Fruit fly (Drosophila melanogaster) whole organism, wandering third instar larva: ENCODE data around the gene CG11438.

Experiments used
- Abd-B ChIP-seq: fragments of >200 bp; optimal IDR thresholded peaks from 2 replicates; lab custom pipeline; 2017; ENCODE audit warnings: missing biosample characterization, missing genetic modification characterization
- CG32264 ChIP-seq: fragments of 200-800 bp; sonication (Bioruptor generic); optimal IDR thresholded peaks from 2 replicates; lab custom pipeline; 2016; ENCODE audit warnings: missing biosample characterization, missing genetic modification characterization
- CG9705 ChIP-seq: fragments of 200-800 bp; sonication (Bioruptor generic); optimal IDR thresholded peaks from 2 replicates; lab custom pipeline; 2018; ENCODE audit warnings: missing biosample characterization, mild to moderate bottlenecking, missing genetic modification characterization
- CrebA ChIP-seq: fragments of 200-800 bp; sonication (Bioruptor generic); optimal IDR thresholded peaks from 2 replicates; lab custom pipeline; 2016; ENCODE audit warnings: missing biosample characterization, mild to moderate bottlenecking, missing genetic modification characterization, borderline replicate concordance
- Dfd ChIP-seq: fragments of >200 bp; optimal IDR thresholded peaks from 2 replicates; lab custom pipeline; 2017; ENCODE audit warnings: missing biosample characterization, missing genetic modification characterization
- Dif ChIP-seq: fragments of 200-275, 200-300 bp; sonication (Bioruptor generic); optimal IDR thresholded peaks from 2 replicates; lab custom pipeline; 2018; ENCODE audit warnings: missing biosample characterization, missing genetic modification characterization; ENCODE audit not compliant: partially characterized antibody
- GATAd ChIP-seq: sonication (Bioruptor generic); optimal IDR thresholded peaks from 2 replicates; lab custom pipeline; 2016; ENCODE audit warnings: missing biosample characterization, missing genetic modification characterization
- HLH106 ChIP-seq: fragments of 200-800 bp; optimal IDR thresholded peaks from 3 replicates; lab custom pipeline; 2019; ENCODE audit warnings: missing biosample characterization, mild to moderate bottlenecking, missing genetic modification characterization, moderate library complexity
- Hr78 ChIP-seq: fragments of >200 bp; optimal IDR thresholded peaks from 2 replicates; lab custom pipeline; 2017; ENCODE audit warnings: missing biosample characterization, missing genetic modification characterization
- Jra ChIP-seq: sonication (Bioruptor generic); optimal IDR thresholded peaks from 2 replicates; lab custom pipeline; 2016; ENCODE audit warnings: missing biosample characterization, missing genetic modification characterization
- Mio ChIP-seq: sonication (Bioruptor generic); optimal IDR thresholded peaks from 2 replicates; lab custom pipeline; 2016; ENCODE audit warnings: missing biosample characterization, missing genetic modification characterization
- Myc ChIP-seq: fragments of >200 bp; optimal IDR thresholded peaks from 2 replicates; lab custom pipeline; 2017
- N ChIP-seq: fragments of >200 bp; optimal IDR thresholded peaks from 2 replicates; lab custom pipeline; 2018; ENCODE audit warnings: missing biosample characterization, missing external identifiers, missing genetic modification characterization
- OdsH ChIP-seq: fragments of 200-800 bp; sonication (Bioruptor generic); optimal IDR thresholded peaks from 2 replicates; lab custom pipeline; 2016; ENCODE audit warnings: missing biosample characterization, mild to moderate bottlenecking, missing genetic modification characterization
- Rel ChIP-seq, 2 experiments: fragments of 200-800 bp; sonication (Bioruptor generic) in 1 of 2; optimal IDR thresholded peaks; 2 replicates in 1 of 2; 3 replicates in 1 of 2; lab custom pipeline; 2016 to 2019; ENCODE audit warnings: mild to moderate bottlenecking in 2 of 2, missing biosample characterization in 2 of 2, missing genetic modification characterization in 2 of 2, moderate library complexity in 1 of 2
- Sp1 ChIP-seq: fragments of 200-800 bp; sonication (Bioruptor generic); optimal IDR thresholded peaks from 3 replicates; lab custom pipeline; 2019; ENCODE audit warnings: missing biosample characterization, mild to moderate bottlenecking, missing genetic modification characterization, moderate library complexity
- brk ChIP-seq: fragments of 200-800 bp; sonication (Bioruptor generic); optimal IDR thresholded peaks from 2 replicates; lab custom pipeline; 2016; ENCODE audit warnings: missing biosample characterization, mild to moderate bottlenecking, missing genetic modification characterization
- dl ChIP-seq, 2 experiments: fragments of 175-275, 200-275 bp in 1 of 2; fragments of 200-275 bp in 1 of 2; sonication (Bioruptor generic); optimal IDR thresholded peaks; lab custom pipeline; 2018; ENCODE audit warnings: mild to moderate bottlenecking in 2 of 2, missing biosample characterization in 2 of 2, missing genetic modification characterization in 2 of 2, moderate library complexity in 2 of 2; ENCODE audit not compliant: partially characterized antibody in 2 of 2, insufficient read depth in 1 of 2
- dsf ChIP-seq: sonication (Bioruptor generic); optimal IDR thresholded peaks from 2 replicates; lab custom pipeline; 2016; ENCODE audit warnings: missing biosample characterization, missing genetic modification characterization, borderline replicate concordance
- ey ChIP-seq: fragments of 200-800 bp; sonication (Bioruptor generic); optimal IDR thresholded peaks from 2 replicates; lab custom pipeline; 2016; ENCODE audit warnings: missing biosample characterization, missing genetic modification characterization
- foxo ChIP-seq, 2 experiments: fragments of 200-800 bp; sonication (Bioruptor generic); optimal IDR thresholded peaks; 2 replicates in 1 of 2; 3 replicates in 1 of 2; lab custom pipeline; 2016 to 2017; ENCODE audit warnings: missing biosample characterization in 2 of 2, missing genetic modification characterization in 2 of 2
- fru ChIP-seq: fragments of 200-800 bp; sonication (Bioruptor generic); optimal IDR thresholded peaks from 3 replicates; lab custom pipeline; 2016; ENCODE audit warnings: missing biosample characterization, mild to moderate bottlenecking, missing genetic modification characterization
- h ChIP-seq: fragments of 200-800 bp; sonication (Bioruptor generic); optimal IDR thresholded peaks from 3 replicates; lab custom pipeline; 2016; ENCODE audit warnings: missing biosample characterization, mild to moderate bottlenecking, missing genetic modification characterization
- jim ChIP-seq: fragments of 175-275, 200-325 bp; sonication (Bioruptor generic); optimal IDR thresholded peaks from 2 replicates; lab custom pipeline; 2016; ENCODE audit warnings: missing biosample characterization, mild to moderate bottlenecking, missing genetic modification characterization
- lola ChIP-seq: fragments of >200 bp; optimal IDR thresholded peaks from 2 replicates; lab custom pipeline; 2017; ENCODE audit warnings: missing biosample characterization, missing genetic modification characterization
- pan ChIP-seq: fragments of >200 bp; optimal IDR thresholded peaks from 2 replicates; lab custom pipeline; 2017
- rgr ChIP-seq: fragments of 200-800 bp; sonication (Bioruptor generic); optimal IDR thresholded peaks from 3 replicates; lab custom pipeline; 2016; ENCODE audit warnings: missing biosample characterization, mild to moderate bottlenecking, missing genetic modification characterization
- sv ChIP-seq: fragments of 200-800 bp; sonication (Bioruptor generic); optimal IDR thresholded peaks from 3 replicates; lab custom pipeline; 2016; ENCODE audit warnings: missing biosample characterization, missing genetic modification characterization
- tai ChIP-seq: sonication (Bioruptor generic); optimal IDR thresholded peaks from 2 replicates; lab custom pipeline; 2016; ENCODE audit warnings: missing biosample characterization, missing genetic modification characterization
- usp ChIP-seq: fragments of >200 bp; optimal IDR thresholded peaks from 2 replicates; lab custom pipeline; 2017; ENCODE audit warnings: missing biosample characterization, missing genetic modification characterization

CG11438 gene

dm6 chr3L:22501300-22501699, 35.9 kb downstream of the CG11438 start, which contains the start of gene CG43312:
CG43312 (plus strand) TSS chr3L:22501600.
- TF ChIP-seq dsf (GFP tag; lab: Kevin White, UChicago) = no peak
- no peak for TF ChIP-seq OdsH (GFP tag; lab: Kevin White, UChicago)
- TF ChIP-seq Sp1 (GFP tag; lab: Kevin White, UChicago) = no peak
- TF ChIP-seq usp = no peak
- TF ChIP-seq Jra (GFP tag; lab: Kevin White, UChicago) = no peak
- TF ChIP-seq sv = no peak
- no peak for TF ChIP-seq CG32264
- TF ChIP-seq Rel (GFP tag; optimal IDR thresholded peaks at IDR 0.05; lab: Kevin White, UChicago) = no peak
- TF ChIP-seq Rel (tag; optimal IDR thresholded peaks at IDR 0.05; lab: Kevin White, UChicago) = no peak
- TF ChIP-seq foxo (GFP tag; optimal IDR thresholded peaks at IDR 0.05; lab: Kevin White, UChicago) = no peak
- no peak for TF ChIP-seq Abd-B
- no peak for TF ChIP-seq CG9705 (GFP tag; lab: Kevin White, UChicago)
- no peak for TF ChIP-seq lola
- no peak for TF ChIP-seq Dif
- no peak for TF ChIP-seq CrebA (GFP tag; lab: Kevin White, UChicago)
- no peak for TF ChIP-seq N
- TF ChIP-seq fru = no peak
- TF ChIP-seq, all 38 proteins: peak for 0

dm6 chr3L:22503730-22504129, 38.3 kb downstream of the CG11438 start, which contains the start of gene CG43331:
CG43331 (minus strand) TSS chr3L:22503830.
- TF ChIP-seq pan (lab: Kevin White, UChicago) (no peak), tai (GFP tag; lab: Kevin White, UChicago) (no peak), HLH106 (no peak), dl (GFP tag; optimal IDR thresholded peaks at IDR 0.05; lab: Kevin White, UChicago; ENCODE audit: insufficient read depth in 1 of 2, partially characterized antibody in 2 of 2) (no peak), ey (no peak), lola (no peak), GATAd (GFP tag; lab: Kevin White, UChicago) (no peak), dsf (GFP tag; lab: Kevin White, UChicago) (no peak), h (GFP tag; lab: Kevin White, UChicago) (no peak), brk (no peak), fru (no peak), jim (GFP tag; lab: Kevin White, UChicago) (no peak), Dfd (GFP tag; lab: Kevin White, UChicago) (no peak), Mio (GFP tag; lab: Kevin White, UChicago) (no peak)

dm6 chr3L:22504323-22504722, 38.9 kb downstream of the CG11438 start, which contains the start of gene CG43330:
CG43330 (minus strand) TSS chr3L:22504423.
- TF ChIP-seq GATAd (GFP tag; lab: Kevin White, UChicago) (no peak), lola (no peak), Rel (GFP tag; optimal IDR thresholded peaks at IDR 0.05; lab: Kevin White, UChicago) (no peak), Rel (tag; optimal IDR thresholded peaks at IDR 0.05; lab: Kevin White, UChicago) (no peak), tai (GFP tag; lab: Kevin White, UChicago) (no peak), HLH106 (no peak), brk (no peak), Sp1 (GFP tag; lab: Kevin White, UChicago) (no peak), sv (no peak), rgr (GFP tag; lab: Kevin White, UChicago) (no peak)

- TF ChIP-seq Mio (GFP tag; lab: Kevin White, UChicago) (no peak), CG32264 (no peak), N (no peak), OdsH (GFP tag; lab: Kevin White, UChicago) (no peak), GATAd (GFP tag; lab: Kevin White, UChicago) (no peak), fru (no peak), dl (GFP tag; optimal IDR thresholded peaks at IDR 0.05; lab: Kevin White, UChicago; ENCODE audit: insufficient read depth in 1 of 2, partially characterized antibody in 2 of 2) (no peak), Hr78 (GFP tag; lab: Kevin White, UChicago) (no peak), Myc (lab: Kevin White, UChicago) (no peak)
Measured at dm6 chr3L:22505118-22505517, 39.7 kb downstream of the CG11438 start, which contains the start of gene CG43329. CG43329 (minus strand) TSS chr3L:22505218.
